Worm (Caenorhabditis elegans) whole organism, L4 larva: ENCODE results near the gene D2024.1.
"Not testable (repeated sequence)": the region's sequence is repeated elsewhere in the genome, so short reads cannot be mapped to it uniquely, and the experiment has no call there.

Experiments used
- F37D6.2 ChIP-seq: sonication (generic microtip); optimal IDR thresholded peaks from 2 replicates; lab custom pipeline; 2016; ENCODE audit warnings: mild to moderate bottlenecking, missing genetic modification characterization, missing compliant biosample characterization
- F49E8.2 ChIP-seq: sonication (generic microtip); optimal IDR thresholded peaks from 2 replicates; lab custom pipeline; 2016; ENCODE audit warnings: missing compliant biosample characterization, mild to moderate bottlenecking, missing genetic modification characterization, borderline replicate concordance
- R02D3.7 ChIP-seq: fragments of 150-350 bp; sonication (generic microtip); optimal IDR thresholded peaks from 3 replicates; lab custom pipeline; 2014; ENCODE audit warnings: missing biosample characterization, missing genetic modification characterization
- Y105C5A.15 ChIP-seq: fragments of 200-800 bp; sonication (Bioruptor generic); IDR thresholded peaks from 2 replicates; pipeline ENCODE4 v1.3.6; 2022; ENCODE audit warnings: missing genetic modification characterization, missing compliant biosample characterization
- Y75B8A.6 ChIP-seq: fragments of 200-800 bp; sonication (Bioruptor generic); IDR thresholded peaks from 2 replicates; pipeline ENCODE4 v1.3.6; 2022; ENCODE audit warnings: missing genetic modification reagents, missing genetic modification characterization, missing compliant biosample characterization
- aly-2 ChIP-seq: sonication (generic microtip); optimal IDR thresholded peaks from 2 replicates; lab custom pipeline; 2018; ENCODE audit warnings: missing biosample characterization, missing genetic modification characterization
- ceh-20 ChIP-seq: fragments of 200-800 bp; sonication (Bioruptor generic); IDR thresholded peaks from 2 replicates; pipeline ENCODE4 v1.3.6; 2022; ENCODE audit warnings: missing genetic modification reagents, missing genetic modification characterization, missing compliant biosample characterization
- ceh-44 ChIP-seq: fragments of 200-800 bp; sonication (Bioruptor generic); IDR thresholded peaks from 2 replicates; pipeline ENCODE4 v1.3.6; 2022; ENCODE audit warnings: missing genetic modification reagents, missing genetic modification characterization, missing compliant biosample characterization
- ceh-82 ChIP-seq: sonication (generic microtip); optimal IDR thresholded peaks from 2 replicates; lab custom pipeline; 2017; ENCODE audit warnings: missing biosample characterization, missing genetic modification characterization
- ctbp-1 ChIP-seq: fragments of 200-800 bp; sonication (Bioruptor generic); IDR thresholded peaks from 2 replicates; pipeline ENCODE4 v1.3.6; 2022; ENCODE audit warnings: missing genetic modification reagents, missing genetic modification characterization, missing compliant biosample characterization
- daf-12 ChIP-seq: fragments of 150-350 bp; optimal IDR thresholded peaks from 2 replicates; lab custom pipeline; 2014; ENCODE audit warnings: missing biosample characterization, missing genetic modification reagents, missing genetic modification characterization
- daf-16 ChIP-seq, 3 experiments: sonication (generic microtip); optimal IDR thresholded peaks; 2 replicates each; lab custom pipeline; 2016 to 2017; ENCODE audit warnings: missing genetic modification characterization in 3 of 3, missing genetic modification reagents in 3 of 3, mild to moderate bottlenecking in 2 of 3, missing compliant biosample characterization in 2 of 3, missing biosample characterization in 1 of 3, moderate library complexity in 1 of 3
- duxl-1 ChIP-seq: sonication (generic microtip); optimal IDR thresholded peaks from 2 replicates; lab custom pipeline; 2016; ENCODE audit warnings: mild to moderate bottlenecking, missing genetic modification characterization, moderate library complexity, missing compliant biosample characterization; ENCODE audit not compliant: poor library complexity
- dve-1 ChIP-seq: sonication (generic microtip); optimal IDR thresholded peaks from 2 replicates; lab custom pipeline; 2017; ENCODE audit warnings: antibody characterized with exemption, mild to moderate bottlenecking, missing genetic modification characterization, missing compliant biosample characterization; ENCODE audit not compliant: insufficient read depth
- fkh-10 ChIP-seq: fragments of 150-350 bp; optimal IDR thresholded peaks from 2 replicates; lab custom pipeline; 2014; ENCODE audit warnings: missing biosample characterization, missing genetic modification reagents, missing genetic modification characterization
- hif-1 ChIP-seq, 2 experiments: sonication (generic microtip); optimal IDR thresholded peaks; 2 replicates each; lab custom pipeline; 2016 to 2017; ENCODE audit warnings: missing compliant biosample characterization in 2 of 2, missing genetic modification characterization in 2 of 2, missing genetic modification reagents in 2 of 2, missing genotype in 2 of 2, mild to moderate bottlenecking in 1 of 2
- jun-1 ChIP-seq: fragments of 150-350 bp; optimal IDR thresholded peaks from 2 replicates; lab custom pipeline; 2014; ENCODE audit warnings: missing biosample characterization, missing genetic modification reagents, missing genetic modification characterization
- mdl-1 ChIP-seq, 2 experiments: fragments of 150-350 bp in 1 of 2; sonication (generic microtip) in 1 of 2; optimal IDR thresholded peaks; 2 replicates each; lab custom pipeline; 2014 to 2017; ENCODE audit warnings: missing biosample characterization in 2 of 2, missing genetic modification characterization in 2 of 2
- mep-1 ChIP-seq: fragments of 150-350 bp; sonication (generic microtip); optimal IDR thresholded peaks from 3 replicates; lab custom pipeline; 2014; ENCODE audit warnings: missing biosample characterization, missing genetic modification characterization
- mes-2 ChIP-seq: sonication (generic microtip); optimal IDR thresholded peaks from 2 replicates; lab custom pipeline; 2016; ENCODE audit warnings: missing genotype, mild to moderate bottlenecking, missing genetic modification characterization, missing compliant biosample characterization; ENCODE audit not compliant: poor library complexity, severe bottlenecking
- mxl-3 ChIP-seq: fragments of 200-800 bp; sonication (Bioruptor generic); optimal IDR thresholded peaks from 2 replicates; lab custom pipeline; 2018; ENCODE audit warnings: mild to moderate bottlenecking, missing genetic modification characterization, missing compliant biosample characterization
- nhr-102 ChIP-seq: sonication (generic microtip); optimal IDR thresholded peaks from 2 replicates; lab custom pipeline; 2016; ENCODE audit warnings: mild to moderate bottlenecking, missing genetic modification characterization, moderate library complexity, missing compliant biosample characterization
- nhr-28 ChIP-seq: fragments of 150-350 bp; optimal IDR thresholded peaks from 2 replicates; lab custom pipeline; 2014; ENCODE audit warnings: missing biosample characterization, missing genetic modification characterization
- nhr-42 ChIP-seq: fragments of 200-800 bp; sonication (Bioruptor generic); IDR thresholded peaks from 2 replicates; pipeline ENCODE4 v1.3.6; 2022; ENCODE audit warnings: missing genetic modification characterization, missing compliant biosample characterization
- nhr-48 ChIP-seq: sonication (generic microtip); optimal IDR thresholded peaks from 2 replicates; lab custom pipeline; 2016; ENCODE audit warnings: mild to moderate bottlenecking, missing genetic modification characterization, missing compliant biosample characterization
- php-3 ChIP-seq: fragments of 200-800 bp; sonication (Bioruptor generic); IDR thresholded peaks from 2 replicates; pipeline ENCODE4 v1.3.6; 2022; ENCODE audit warnings: missing genetic modification reagents, missing genetic modification characterization, missing compliant biosample characterization
- pqm-1 ChIP-seq: sonication (generic microtip); optimal IDR thresholded peaks from 2 replicates; lab custom pipeline; 2017; ENCODE audit warnings: missing biosample characterization, missing genetic modification characterization
- rbr-2 ChIP-seq: sonication (generic microtip); optimal IDR thresholded peaks from 2 replicates; lab custom pipeline; 2016; ENCODE audit warnings: missing genotype, missing genetic modification characterization, missing compliant biosample characterization
- skn-1 ChIP-seq: fragments of 150-350 bp; optimal IDR thresholded peaks from 2 replicates; lab custom pipeline; 2014; ENCODE audit warnings: missing biosample characterization, missing genetic modification characterization
- unc-130 ChIP-seq: sonication (generic microtip); optimal IDR thresholded peaks from 2 replicates; lab custom pipeline; 2016; ENCODE audit warnings: missing genetic modification reagents, missing genetic modification characterization, missing compliant biosample characterization
- unc-62 ChIP-seq, 3 experiments: fragments of 150-350 bp in 1 of 3; sonication (generic microtip); optimal IDR thresholded peaks in 2 of 3; peaks in 1 of 3; 1 replicate in 1 of 3; 2 replicates in 2 of 3; lab custom pipeline; 2014 to 2017; ENCODE audit warnings: missing biosample characterization in 3 of 3, missing genetic modification characterization in 3 of 3, missing genetic modification reagents in 3 of 3, missing genotype in 1 of 3
- vab-7 ChIP-seq: fragments of 200-800 bp; sonication (Bioruptor generic); IDR thresholded peaks from 2 replicates; pipeline ENCODE4 v1.3.6; 2022; ENCODE audit warnings: missing genetic modification reagents, missing genetic modification characterization, missing compliant biosample characterization
- zfp-3 ChIP-seq: fragments of 200-800 bp; sonication (Bioruptor generic); conservative IDR thresholded peaks from 2 replicates; pipeline ENCODE4 v1.3.6; 2022; ENCODE audit warnings: missing genetic modification reagents, missing genetic modification characterization, missing compliant biosample characterization

The D2024.1 gene

DNA sequence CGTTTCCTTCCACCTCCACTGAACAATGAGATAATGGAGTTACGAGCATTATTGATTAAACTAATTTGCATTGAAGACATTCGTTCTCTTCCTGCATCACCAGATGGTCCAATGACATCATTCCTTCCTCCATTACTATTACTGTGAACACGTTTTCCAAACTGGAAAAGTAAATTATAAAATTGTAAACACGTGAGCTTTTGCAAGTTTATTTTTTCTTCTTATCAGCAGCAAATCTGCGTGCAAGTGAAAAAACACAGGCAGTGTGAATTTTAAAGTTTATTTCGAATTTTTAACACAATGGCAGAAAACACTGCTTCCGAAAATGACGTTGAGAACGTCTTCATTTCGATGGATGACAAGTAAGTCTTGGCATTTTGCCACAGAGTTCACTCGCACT lies at the start of gene D2024.1:
Gene D2024.1 (plus strand): TSS at position 301 of the 400 bp plus-strand sequence.
- TF ChIP-seq daf-12; vab-7 (GFP tag; lab: Robert Waterston, UW); hif-1 (tag; optimal IDR thresholded peaks at IDR 0.05; lab: Kevin White, UChicago): not testable (repeated sequence)

DNA sequence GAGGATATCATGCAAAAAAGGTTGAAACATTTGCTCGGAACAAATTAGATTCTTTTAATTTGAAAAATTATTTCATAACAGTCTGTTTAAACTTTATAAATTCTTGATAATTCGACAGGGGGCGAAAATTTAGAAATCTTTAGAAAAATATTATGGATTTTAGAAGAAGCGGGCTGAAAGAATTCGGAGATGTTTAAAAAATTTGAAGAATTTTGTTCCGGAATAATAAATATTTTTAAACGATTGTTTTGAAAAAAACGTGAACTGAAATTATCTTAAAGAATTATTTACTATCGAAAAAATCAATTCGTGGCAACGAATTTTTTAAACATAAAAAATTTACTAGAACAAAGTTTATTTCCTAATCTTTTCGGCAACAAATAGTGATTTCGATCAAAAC lies 43.6 kb upstream of the D2024.1 start, which contains the start of gene R13A1.3:
Gene R13A1.3 (plus strand): TSS at position 301 of the 400 bp plus-strand sequence.
- TF ChIP-seq mdl-1 (tag; optimal IDR thresholded peaks at IDR 0.05; lab: Kevin White, UChicago) (no peak), Y75B8A.6 (no peak), ceh-82 (tag; lab: Kevin White, UChicago) (no peak), ctbp-1 (GFP tag; lab: Robert Waterston, UW) (no peak), zfp-3 (GFP tag; lab: Robert Waterston, UW) (no peak)
- TF ChIP-seq, all 104 proteins: peak for 0

DNA sequence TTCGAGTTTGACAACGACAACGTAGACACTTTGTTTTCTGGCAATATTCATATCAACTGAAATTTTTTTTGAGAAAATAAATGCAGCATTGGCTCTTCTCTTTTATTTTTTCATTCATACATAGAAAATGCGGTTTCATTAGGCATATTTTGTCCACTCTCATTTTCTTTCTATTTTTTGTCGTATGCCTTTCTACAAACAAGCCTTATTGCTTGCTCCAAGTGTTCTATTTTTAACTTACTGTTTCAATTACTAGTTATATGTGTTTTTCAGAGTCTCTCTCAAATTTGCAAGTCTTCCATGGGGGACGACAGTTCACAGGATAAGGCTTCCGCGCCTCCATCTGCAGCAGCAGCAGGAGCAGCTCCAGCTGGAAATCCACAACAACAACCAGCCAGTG lies 41.4 kb upstream of the D2024.1 start, which contains the start of gene kcc-1:
Gene kcc-1 (plus strand): TSS at position 301 of the 400 bp plus-strand sequence.
- no peak for TF ChIP-seq F37D6.2
- TF ChIP-seq php-3 (GFP tag; lab: Robert Waterston, UW): no peak
- no peak for TF ChIP-seq ctbp-1 (GFP tag; lab: Robert Waterston, UW)
- TF ChIP-seq mes-2: no peak
- TF ChIP-seq Y105C5A.15: no peak
- no peak for TF ChIP-seq jun-1
- no peak for TF ChIP-seq pqm-1 (tag; lab: Kevin White, UChicago)
- no peak for TF ChIP-seq aly-2 (tag; lab: Kevin White, UChicago)
- no peak for TF ChIP-seq nhr-28 (tag; lab: Kevin White, UChicago)
- TF ChIP-seq rbr-2 (tag; lab: Kevin White, UChicago): no peak
- no peak for TF ChIP-seq F49E8.2 (tag; lab: Kevin White, UChicago)
- TF ChIP-seq nhr-48 (tag; lab: Kevin White, UChicago): no peak
- no peak for TF ChIP-seq mep-1 (tag; lab: Kevin White, UChicago)

DNA sequence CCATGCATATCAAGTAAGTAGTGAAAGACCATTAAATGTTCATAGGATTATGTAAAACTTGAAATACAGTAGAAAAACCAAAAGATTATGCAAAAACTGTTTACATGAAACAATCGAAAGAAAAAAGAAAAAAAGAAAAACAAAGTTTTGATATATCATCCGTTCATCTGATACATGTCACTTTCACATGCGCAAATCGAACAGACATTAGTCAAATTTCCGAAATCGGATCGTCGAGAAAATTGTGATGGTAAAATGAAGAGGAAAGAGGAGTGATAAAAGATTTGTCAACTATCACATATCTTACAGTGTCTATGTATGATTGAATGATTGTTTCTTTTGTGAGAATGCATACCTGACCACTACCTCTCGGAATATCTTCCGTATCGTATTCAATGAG lies 38.4 kb upstream of the D2024.1 start:
- TF ChIP-seq hif-1 (tag; optimal IDR thresholded peaks at IDR 0.05; lab: Kevin White, UChicago) (no peak), ceh-44 (no peak), unc-62 (GFP tag; optimal IDR thresholded peaks at IDR 0.05 in 1 of 2; lab: Kevin White, UChicago) (no peak), unc-62 (tag; optimal IDR thresholded peaks at IDR 0.05; lab: Kevin White, UChicago) (no peak), nhr-28 (tag; lab: Kevin White, UChicago) (no peak), duxl-1 (tag; lab: Kevin White, UChicago) (no peak), skn-1 (tag; lab: Kevin White, UChicago) (no peak), nhr-102 (tag; lab: Kevin White, UChicago) (no peak), pqm-1 (tag; lab: Kevin White, UChicago) (no peak)
- TF ChIP-seq, all 104 proteins: peak for 0

- TF ChIP-seq aly-2 (tag; lab: Kevin White, UChicago) (no peak), unc-130 (GFP tag; lab: Kevin White, UChicago) (no peak), nhr-48 (tag; lab: Kevin White, UChicago) (no peak), unc-62 (GFP tag; optimal IDR thresholded peaks at IDR 0.05 in 1 of 2; lab: Kevin White, UChicago) (peak in 1 of 2 experiments; percentile 54), unc-62 (tag; optimal IDR thresholded peaks at IDR 0.05; lab: Kevin White, UChicago) (no peak), zfp-3 (GFP tag; lab: Robert Waterston, UW) (no peak), nhr-42 (no peak), R02D3.7 (tag; lab: Kevin White, UChicago) (no peak)
Observed at ce11 chrIV:7211313-7211712, 36.0 kb upstream of the D2024.1 start.

ce11 chrIV:7212769-7213168 lies 34.6 kb upstream of the D2024.1 start:
- TF ChIP-seq ceh-20 (GFP tag; lab: Robert Waterston, UW): no peak
- TF ChIP-seq dve-1 (tag; lab: Kevin White, UChicago): no peak
- no peak for TF ChIP-seq daf-16 (GFP tag; optimal IDR thresholded peaks at IDR 0.05; lab: Kevin White, UChicago)
- TF ChIP-seq daf-16 (tag; optimal IDR thresholded peaks at IDR 0.05; lab: Kevin White, UChicago): peak; percentile 50
- no peak for TF ChIP-seq mxl-3 (GFP tag; lab: Kevin White, UChicago)
- TF ChIP-seq fkh-10 (GFP tag; lab: Kevin White, UChicago): no peak
- TF ChIP-seq pqm-1 (tag; lab: Kevin White, UChicago): peak; percentile 58
